Fruit fly (Drosophila melanogaster): ENCODE measurements around the gene nAChRbeta2.

dm6 chr3R:24521313-24521712, 6.4 kb upstream of the nAChRbeta2 start:
- TF ChIP-seq CG8478 (optimal IDR thresholded peaks at IDR 0.05) (no peak), CTCF (optimal IDR thresholded peaks at IDR 0.05) (no peak)
